Fruit fly (Drosophila melanogaster) whole organism, pupa: ENCODE data around the gene CG32301.
A peak's percentile ranks its signal among the peaks of the same experiment; 100 is the strongest.

ENCODE experiments used
- CG10348 ChIP-seq: fragments of 200-800 bp; sonication (Bioruptor generic); IDR thresholded peaks from 2 replicates; pipeline ENCODE4 v1.3.6; 2022; ENCODE audit warnings: missing biosample characterization, missing genetic modification characterization
- CG12605 ChIP-seq: fragments of 200-800 bp; sonication (Bioruptor generic); IDR thresholded peaks from 2 replicates; pipeline ENCODE4 v1.3.6; 2022; ENCODE audit warnings: missing biosample characterization, missing genetic modification characterization
- CG13204 ChIP-seq: fragments of 200-800 bp; sonication (Bioruptor generic); optimal IDR thresholded peaks from 2 replicates; lab custom pipeline; 2018; ENCODE audit warnings: missing biosample characterization, mild to moderate bottlenecking, missing genetic modification characterization, moderate library complexity
- CG14655 ChIP-seq: fragments of 200-800 bp; sonication (Bioruptor generic); optimal IDR thresholded peaks from 3 replicates; lab custom pipeline; 2017; ENCODE audit warnings: mild to moderate bottlenecking, missing biosample characterization, missing genetic modification reagents, missing genetic modification characterization
- CG15710 ChIP-seq: fragments of 200-800 bp; sonication (Bioruptor generic); optimal IDR thresholded peaks from 2 replicates; lab custom pipeline; 2018; ENCODE audit warnings: missing biosample characterization, mild to moderate bottlenecking, missing genetic modification characterization, moderate library complexity
- CG17806 ChIP-seq: fragments of 200-800 bp; sonication (Bioruptor generic); optimal IDR thresholded peaks from 2 replicates; lab custom pipeline; 2018; ENCODE audit warnings: missing biosample characterization, mild to moderate bottlenecking, missing genetic modification characterization, moderate library complexity
- CG32121 ChIP-seq: fragments of 200-800 bp; sonication (Bioruptor generic); IDR thresholded peaks from 2 replicates; pipeline ENCODE4 v1.3.6; 2022; ENCODE audit warnings: missing biosample characterization, missing genetic modification characterization
- CG34367 ChIP-seq: fragments of 200-800 bp; sonication (Bioruptor generic); optimal IDR thresholded peaks from 2 replicates; lab custom pipeline; 2018; ENCODE audit warnings: missing biosample characterization, mild to moderate bottlenecking, missing genetic modification characterization
- CG4496 ChIP-seq: fragments of 200-800 bp; sonication (Bioruptor generic); IDR thresholded peaks from 3 replicates; pipeline ENCODE4 v1.3.6; 2022; ENCODE audit warnings: missing biosample characterization, missing genetic modification characterization
- CG8159 ChIP-seq: fragments of 200-800 bp; sonication (Bioruptor generic); optimal IDR thresholded peaks from 3 replicates; lab custom pipeline; 2018; ENCODE audit warnings: missing biosample characterization, mild to moderate bottlenecking, missing genetic modification characterization, moderate library complexity
- CG9948 ChIP-seq: fragments of 200-800 bp; sonication (Bioruptor generic); optimal IDR thresholded peaks from 2 replicates; lab custom pipeline; 2018; ENCODE audit warnings: missing biosample characterization, mild to moderate bottlenecking, missing genetic modification characterization, moderate library complexity
- Ets98B ChIP-seq: fragments of 200-800 bp; sonication (Bioruptor generic); IDR thresholded peaks from 2 replicates; pipeline ENCODE4 v1.3.6; 2022; ENCODE audit warnings: missing biosample characterization, missing genetic modification characterization
- rn ChIP-seq: fragments of 200-800 bp; sonication (Bioruptor generic); IDR thresholded peaks from 2 replicates; pipeline ENCODE4 v1.3.6; 2022; ENCODE audit warnings: missing biosample characterization, missing genetic modification characterization

- TF ChIP-seq Ets98B (GFP tag; lab: Robert Waterston, UW) = peak; percentile 90
- peak; percentile 75 for TF ChIP-seq CG12605 (GFP tag; lab: Robert Waterston, UW)
- peak; percentile 87 for TF ChIP-seq CG15710 (tag; lab: Kevin White, UChicago)
- peak; percentile 74 for TF ChIP-seq rn
- TF ChIP-seq CG10348 (GFP tag; lab: Robert Waterston, UW) = peak; percentile 28; the same call in 1 of the 2 replicates
- TF ChIP-seq CG17806 (tag; lab: Kevin White, UChicago) = peak; percentile 79
- peak; percentile 94 for TF ChIP-seq CG4496 (GFP tag; lab: Robert Waterston, UW)
- TF ChIP-seq CG34367 = peak; percentile 76
- TF ChIP-seq CG32121 (GFP tag; lab: Robert Waterston, UW) = peak; percentile 87
- no peak for TF ChIP-seq CG13204 (GFP tag; lab: Kevin White, UChicago)
- peak; percentile 81 for TF ChIP-seq CG8159 (tag; lab: Kevin White, UChicago)
- peak; percentile 81 for TF ChIP-seq CG9948 (tag; lab: Kevin White, UChicago)
- TF ChIP-seq CG14655 (GFP tag; lab: Kevin White, UChicago) = no peak
These were observed 18.3 kb downstream of the CG32301 start, which contains the start of the genes oxt and CG13807 for dm6 chr3L:2262515-2262944.
